Fruit fly (Drosophila melanogaster) whole organism, embryonic: Measurements from ENCODE around the gene Mgat4b.

Experiments
- Bteb2 ChIP-seq: fragments of 200-800 bp; sonication (Bioruptor generic); optimal IDR thresholded peaks from 2 replicates; lab custom pipeline; 2016; ENCODE audit warnings: missing biosample characterization, missing genetic modification characterization
- C15 ChIP-seq: fragments of 200-800 bp; sonication (Bioruptor generic); IDR thresholded peaks from 3 replicates; pipeline ENCODE4 v1.3.6; 2022; ENCODE audit warnings: missing biosample characterization, missing genetic modification characterization
- CG10366 ChIP-seq: fragments of 200-800 bp; sonication (Bioruptor generic); IDR thresholded peaks from 2 replicates; pipeline ENCODE4 v1.3.6; 2022; ENCODE audit warnings: missing biosample characterization, missing genetic modification characterization
- CG11085 ChIP-seq: fragments of 200-800 bp; sonication (Bioruptor generic); IDR thresholded peaks from 2 replicates; pipeline ENCODE4 v1.3.6; 2022; ENCODE audit warnings: missing biosample characterization, missing genetic modification characterization
- CG11398 ChIP-seq: fragments of 200-800 bp; sonication (Bioruptor generic); optimal IDR thresholded peaks from 2 replicates; lab custom pipeline; 2016; ENCODE audit warnings: missing biosample characterization, missing genetic modification characterization
- CG11504 ChIP-seq: fragments of 200-800 bp; sonication (Bioruptor generic); optimal IDR thresholded peaks from 3 replicates; lab custom pipeline; 2019; ENCODE audit warnings: missing biosample characterization, mild to moderate bottlenecking, missing genetic modification characterization, moderate library complexity
- CG12155 ChIP-seq: fragments of 200-800 bp; sonication (Bioruptor generic); optimal IDR thresholded peaks from 3 replicates; lab custom pipeline; 2016; ENCODE audit warnings: missing biosample characterization, missing genetic modification characterization
- CG1233 ChIP-seq: fragments of 200-800 bp; sonication (Bioruptor generic); optimal IDR thresholded peaks from 4 replicates; lab custom pipeline; 2018; ENCODE audit warnings: missing biosample characterization, mild to moderate bottlenecking, missing genetic modification characterization
- CG13424 ChIP-seq: fragments of 200-800 bp; sonication (Bioruptor generic); optimal IDR thresholded peaks from 2 replicates; lab custom pipeline; 2019; ENCODE audit warnings: missing biosample characterization, mild to moderate bottlenecking, missing genetic modification characterization, moderate library complexity
- CG14667 ChIP-seq: fragments of 200-800 bp; sonication (Bioruptor generic); IDR thresholded peaks from 2 replicates; pipeline ENCODE4 v1.3.6; 2022; ENCODE audit warnings: missing biosample characterization, missing genetic modification characterization
- CG14965 ChIP-seq: fragments of 200-800 bp; sonication (Bioruptor generic); optimal IDR thresholded peaks from 2 replicates; lab custom pipeline; 2016; ENCODE audit warnings: missing biosample characterization, missing genetic modification characterization, borderline replicate concordance
- CG15514 ChIP-seq: fragments of 200-800 bp; sonication (Bioruptor generic); optimal IDR thresholded peaks from 3 replicates; lab custom pipeline; 2017; ENCODE audit warnings: missing biosample characterization, missing genetic modification characterization, mild to moderate bottlenecking, moderate library complexity, missing genetic modification reagents
- CG15601 ChIP-seq: fragments of 200-800 bp; sonication (Bioruptor generic); optimal IDR thresholded peaks from 3 replicates; lab custom pipeline; 2019; ENCODE audit warnings: missing biosample characterization, mild to moderate bottlenecking, missing genetic modification characterization, moderate library complexity
- CG15696 ChIP-seq: fragments of 200-800 bp; sonication (Bioruptor generic); optimal IDR thresholded peaks from 2 replicates; lab custom pipeline; 2019; ENCODE audit warnings: missing biosample characterization, mild to moderate bottlenecking, missing genetic modification characterization, moderate library complexity
- CG1602 ChIP-seq: fragments of 200-800 bp; sonication (Bioruptor generic); optimal IDR thresholded peaks from 3 replicates; lab custom pipeline; 2016; ENCODE audit warnings: missing biosample characterization, missing genetic modification characterization
- CG16863 ChIP-seq: fragments of 200-800 bp; sonication (Bioruptor generic); optimal IDR thresholded peaks from 3 replicates; lab custom pipeline; 2016; ENCODE audit warnings: missing biosample characterization, missing genetic modification characterization
- CG17328 ChIP-seq: fragments of 200-800 bp; sonication (Bioruptor generic); IDR thresholded peaks from 2 replicates; pipeline ENCODE4 v1.3.6; 2022; ENCODE audit warnings: missing biosample characterization, missing genetic modification characterization
- CG2712 ChIP-seq: fragments of 200-800 bp; optimal IDR thresholded peaks from 3 replicates; lab custom pipeline; 2019; ENCODE audit warnings: missing biosample characterization, mild to moderate bottlenecking, missing genetic modification characterization, moderate library complexity
- CG3065 ChIP-seq: fragments of 200-800 bp; sonication (Bioruptor generic); optimal IDR thresholded peaks from 2 replicates; lab custom pipeline; 2016; ENCODE audit warnings: missing biosample characterization, missing genetic modification characterization
- CG32532 ChIP-seq: fragments of 200-800 bp; sonication (Bioruptor generic); IDR thresholded peaks from 2 replicates; pipeline ENCODE4 v1.3.6; 2022; ENCODE audit warnings: missing biosample characterization, missing genetic modification characterization
- CG33213 ChIP-seq: fragments of 200-800 bp; sonication (Bioruptor generic); optimal IDR thresholded peaks from 3 replicates; lab custom pipeline; 2016; ENCODE audit warnings: missing biosample characterization, missing genetic modification characterization
- CG5953 ChIP-seq: fragments of 200-800 bp; sonication (Bioruptor generic); IDR thresholded peaks from 2 replicates; pipeline ENCODE4 v1.3.6; 2022; ENCODE audit warnings: missing biosample characterization, missing genetic modification characterization
- CG6272 ChIP-seq: fragments of 200-800 bp; sonication (Bioruptor generic); IDR thresholded peaks from 2 replicates; pipeline ENCODE4 v1.3.6; 2022; ENCODE audit warnings: missing biosample characterization, missing genetic modification characterization
- CG7786 ChIP-seq: fragments of 200-800 bp; sonication (Bioruptor generic); optimal IDR thresholded peaks from 2 replicates; lab custom pipeline; 2016; ENCODE audit warnings: missing biosample characterization, missing genetic modification characterization
- Dek ChIP-seq: fragments of 200-800 bp; sonication (Bioruptor generic); optimal IDR thresholded peaks from 3 replicates; lab custom pipeline; 2019; ENCODE audit warnings: missing biosample characterization, mild to moderate bottlenecking, missing genetic modification characterization, moderate library complexity
- Eip74EF ChIP-seq, 2 experiments: fragments of 200-800 bp in 1 of 2; fragments of >200 bp in 1 of 2; sonication (Bioruptor generic) in 1 of 2; optimal IDR thresholded peaks; 2 replicates each; lab custom pipeline; 2017 to 2019; ENCODE audit warnings: missing biosample characterization in 2 of 2, missing genetic modification characterization in 2 of 2, mild to moderate bottlenecking in 1 of 2, moderate library complexity in 1 of 2
- Jarid2 ChIP-seq: fragments of 200-800 bp; sonication (Bioruptor generic); optimal IDR thresholded peaks from 3 replicates; lab custom pipeline; 2017; ENCODE audit warnings: mild to moderate bottlenecking, missing biosample characterization, missing genetic modification reagents, missing genetic modification characterization
- NC2β ChIP-seq: fragments of 200-800 bp; sonication (Bioruptor generic); optimal IDR thresholded peaks from 2 replicates; lab custom pipeline; 2016; ENCODE audit warnings: missing biosample characterization, missing genetic modification characterization
- Ptx1 ChIP-seq: fragments of 200-800 bp; sonication (Bioruptor generic); IDR thresholded peaks from 2 replicates; pipeline ENCODE4 v1.3.6; 2022; ENCODE audit warnings: missing biosample characterization, missing genetic modification characterization
- chinmo ChIP-seq: fragments of 200-800 bp; sonication (Bioruptor generic); IDR thresholded peaks from 4 replicates; pipeline ENCODE4 v1.3.6; 2022; ENCODE audit warnings: missing biosample characterization, missing genetic modification characterization; ENCODE audit not compliant: partially characterized antibody
- ci ChIP-seq: fragments of 200-800 bp; sonication (Bioruptor generic); IDR thresholded peaks from 3 replicates; pipeline ENCODE4 v1.3.6; 2022; ENCODE audit warnings: missing biosample characterization, missing genetic modification characterization
- danr ChIP-seq: fragments of 200-800 bp; sonication (Bioruptor generic); IDR thresholded peaks from 2 replicates; pipeline ENCODE4 v1.3.6; 2022; ENCODE audit warnings: missing biosample characterization, missing genetic modification characterization
- maf-S ChIP-seq: fragments of 200-800 bp; sonication (Bioruptor generic); optimal IDR thresholded peaks from 2 replicates; lab custom pipeline; 2016; ENCODE audit warnings: missing biosample characterization, missing genetic modification characterization
- mam ChIP-seq: fragments of 200-800 bp; sonication (Bioruptor generic); optimal IDR thresholded peaks from 3 replicates; lab custom pipeline; 2016; ENCODE audit warnings: missing biosample characterization, missing genetic modification characterization
- nerfin-2 ChIP-seq: fragments of 200-800 bp; sonication (Bioruptor generic); IDR thresholded peaks from 2 replicates; pipeline ENCODE4 v1.3.6; 2022; ENCODE audit warnings: missing biosample characterization, missing genetic modification characterization; ENCODE audit not compliant: partially characterized antibody
- onecut ChIP-seq: fragments of 200-800 bp; sonication (Bioruptor generic); IDR thresholded peaks from 2 replicates; pipeline ENCODE4 v1.3.6; 2022; ENCODE audit warnings: missing biosample characterization, missing genetic modification characterization
- peb ChIP-seq: fragments of 200-800 bp; sonication (Bioruptor generic); IDR thresholded peaks from 2 replicates; pipeline ENCODE4 v1.3.6; 2022; ENCODE audit warnings: missing biosample characterization, missing genetic modification characterization
- prd ChIP-seq, 3 experiments: fragments of >200 bp in 2 of 3; fragments of 200-800 bp in 1 of 3; sonication (Bioruptor generic) in 1 of 3; optimal IDR thresholded peaks in 2 of 3; IDR thresholded peaks in 1 of 3; 2 replicates in 2 of 3; 3 replicates in 1 of 3; pipeline versions ENCODE4 v1.3.6 to Lab custom; 2017 to 2022; ENCODE audit warnings: missing biosample characterization in 1 of 3, missing genetic modification characterization in 1 of 3
- pzg ChIP-seq: fragments of 200-800 bp; sonication (Bioruptor generic); optimal IDR thresholded peaks from 3 replicates; lab custom pipeline; 2018; ENCODE audit warnings: missing biosample characterization, mild to moderate bottlenecking, missing genetic modification characterization, moderate library complexity
- scrt ChIP-seq: fragments of 200-800 bp; sonication (Bioruptor generic); optimal IDR thresholded peaks from 2 replicates; lab custom pipeline; 2018; ENCODE audit warnings: missing biosample characterization, mild to moderate bottlenecking, missing genetic modification characterization, moderate library complexity
- sens ChIP-seq: fragments of 200-800 bp; sonication (Bioruptor generic); peaks from one replicate; lab custom pipeline; 2016; ENCODE audit warnings: missing biosample characterization, missing genetic modification characterization
- sob ChIP-seq: fragments of 200-800 bp; sonication (Bioruptor generic); IDR thresholded peaks from 2 replicates; pipeline ENCODE4 v1.3.6; 2022; ENCODE audit warnings: missing biosample characterization, missing genetic modification characterization
- sqz ChIP-seq: fragments of 200-800 bp; sonication (Bioruptor generic); optimal IDR thresholded peaks from 3 replicates; lab custom pipeline; 2018; ENCODE audit warnings: missing biosample characterization, mild to moderate bottlenecking, missing genetic modification characterization
- tgo ChIP-seq: fragments of 200-800 bp; sonication (Bioruptor generic); IDR thresholded peaks from 3 replicates; pipeline ENCODE4 v1.3.6; 2022; ENCODE audit warnings: missing biosample characterization, missing genetic modification characterization
- tio ChIP-seq: fragments of 200-800 bp; sonication (Bioruptor generic); optimal IDR thresholded peaks from 2 replicates; lab custom pipeline; 2017; ENCODE audit warnings: missing biosample characterization, missing genetic modification characterization, inconsistent platforms
- twi ChIP-seq: fragments of 200-800 bp; optimal IDR thresholded peaks from 2 replicates; lab custom pipeline; 2019; ENCODE audit warnings: missing biosample characterization, mild to moderate bottlenecking, missing genetic modification characterization, moderate library complexity
- vnd ChIP-seq: fragments of 200-800 bp; sonication (Bioruptor generic); IDR thresholded peaks from 3 replicates; pipeline ENCODE4 v1.3.6; 2022; ENCODE audit warnings: missing biosample characterization, missing genetic modification characterization; ENCODE audit not compliant: partially characterized antibody
- wdn ChIP-seq: fragments of 200-800 bp; sonication (Bioruptor generic); IDR thresholded peaks from 2 replicates; pipeline ENCODE4 v1.3.6; 2022; ENCODE audit warnings: missing biosample characterization, missing genetic modification characterization
- zen ChIP-seq: fragments of 200-800 bp; sonication (Bioruptor generic); optimal IDR thresholded peaks from 3 replicates; lab custom pipeline; 2018; ENCODE audit warnings: missing biosample characterization, mild to moderate bottlenecking, missing genetic modification characterization, moderate library complexity

The Mgat4b gene

dm6 chr3L:14786230-14786850, 17.3 kb upstream of the Mgat4b start, which contains the start of the genes bmm and Tdrd3 (continued):
- TF ChIP-seq CG13424 = peak; percentile 91
- TF ChIP-seq Ptx1 (GFP tag; lab: Robert Waterston, UW) = peak; percentile 64
- peak; percentile 87 for TF ChIP-seq CG15696 (tag; lab: Kevin White, UChicago)
- TF ChIP-seq CG16863 (GFP tag; lab: Kevin White, UChicago) = no peak
- TF ChIP-seq nerfin-2 (GFP tag; lab: Robert Waterston, UW) = peak; percentile 75; the same call in 1 of the 2 replicates
- peak; percentile 84 for TF ChIP-seq mam (GFP tag; lab: Kevin White, UChicago)
- peak; percentile 50 for TF ChIP-seq CG14667 (GFP tag; lab: Robert Waterston, UW)
- peak; percentile 62 for TF ChIP-seq CG7786 (GFP tag; lab: Kevin White, UChicago)
- TF ChIP-seq Jarid2 = peak; percentile 88
- peak; percentile 87 for TF ChIP-seq CG1602 (GFP tag; lab: Kevin White, UChicago)
- peak; percentile 64 for TF ChIP-seq pzg (GFP tag; lab: Kevin White, UChicago)
- TF ChIP-seq CG33213 (GFP tag; lab: Kevin White, UChicago) = no peak
- TF ChIP-seq CG17328 (GFP tag; lab: Robert Waterston, UW) = peak; percentile 39; the same call in 1 of the 2 replicates
- TF ChIP-seq Dek (tag; lab: Kevin White, UChicago) = peak; percentile 85
- no peak for TF ChIP-seq danr
- TF ChIP-seq vnd (GFP tag; lab: Robert Waterston, UW) = peak; percentile 84
- TF ChIP-seq CG15601 (tag; lab: Kevin White, UChicago) = peak; percentile 86
- no peak for TF ChIP-seq CG14965 (GFP tag; lab: Kevin White, UChicago)
- peak; percentile 83 for TF ChIP-seq sens (GFP tag; lab: Kevin White, UChicago)
- TF ChIP-seq peb (GFP tag; lab: Robert Waterston, UW) = no peak
- TF ChIP-seq tgo (GFP tag; lab: Robert Waterston, UW) = peak; percentile 76
- TF ChIP-seq CG6272 (GFP tag; lab: Robert Waterston, UW) = peak; percentile 88
- peak; percentile 91 for TF ChIP-seq CG2712 (tag; lab: Kevin White, UChicago)
- TF ChIP-seq CG11398 (GFP tag; lab: Kevin White, UChicago) = no peak
- peak; percentile 90 for TF ChIP-seq zen
- TF ChIP-seq CG1233 (GFP tag; lab: Kevin White, UChicago) = peak; percentile 71
- TF ChIP-seq maf-S = peak; percentile 61
- no peak for TF ChIP-seq CG3065
- TF ChIP-seq Bteb2 (GFP tag; lab: Kevin White, UChicago) = peak; percentile 53
- peak; percentile 71 for TF ChIP-seq tio (GFP tag; lab: Kevin White, UChicago)
- TF ChIP-seq prd (optimal IDR thresholded peaks at IDR 0.05; lab: Kevin White, UChicago) = no peak
- peak; percentile 82; the same call in 2 of the 3 replicates for TF ChIP-seq prd (GFP tag; IDR thresholded peaks at IDR 0.05; lab: Robert Waterston, UW)
- peak; percentile 63; the same call in 1 of the 2 replicates for TF ChIP-seq CG5953 (GFP tag; lab: Robert Waterston, UW)
- TF ChIP-seq wdn (GFP tag; lab: Robert Waterston, UW) = peak; percentile 43; the same call in 1 of the 2 replicates
- TF ChIP-seq twi (tag; lab: Kevin White, UChicago) = peak; percentile 77
- TF ChIP-seq onecut (GFP tag; lab: Robert Waterston, UW) = 0 out of 2 replicates have a peak, but pooled peaks have one; percentile 6
- TF ChIP-seq CG10366 (GFP tag; lab: Robert Waterston, UW) = peak; percentile 71
- peak; percentile 64; the same call in 1 of the 4 replicates for TF ChIP-seq chinmo (GFP tag; lab: Robert Waterston, UW)
- TF ChIP-seq CG15514 (GFP tag; lab: Kevin White, UChicago) = peak; percentile 61

- TF ChIP-seq Ptx1 (GFP tag; lab: Robert Waterston, UW) = peak; percentile 59
- TF ChIP-seq NC2β = no peak
- TF ChIP-seq CG11504 (tag; lab: Kevin White, UChicago) = peak; percentile 35
- TF ChIP-seq sob (GFP tag; lab: Robert Waterston, UW) = 0 out of 2 replicates have a peak, but pooled peaks have one; percentile 16
- TF ChIP-seq CG11085 (GFP tag; lab: Robert Waterston, UW) = no peak
- TF ChIP-seq CG32532 = peak; percentile 49
- no peak for TF ChIP-seq sqz
- no peak for TF ChIP-seq C15
- no peak for TF ChIP-seq Eip74EF (GFP tag; optimal IDR thresholded peaks at IDR 0.05; lab: Kevin White, UChicago)
- TF ChIP-seq CG12155 (GFP tag; lab: Kevin White, UChicago) = peak; percentile 20
- no peak for TF ChIP-seq scrt (GFP tag; lab: Kevin White, UChicago)
- peak; percentile 16; the same call in 1 of the 3 replicates for TF ChIP-seq ci
These were observed 16.4 kb upstream of the Mgat4b start for dm6 chr3L:14785492-14785916.
